Worm (Caenorhabditis elegans) whole organism, L2 larva: Measurements from ENCODE around the gene F41B4.2.

ENCODE experiments used
- lin-13 ChIP-seq: fragments of 150-350 bp; optimal IDR thresholded peaks from 2 replicates; lab custom pipeline; 2014; ENCODE audit warnings: missing biosample characterization, missing genetic modification reagents, missing genetic modification characterization
- nhr-25 ChIP-seq: fragments of 150-350 bp; sonication (generic microtip); optimal IDR thresholded peaks from 3 replicates; lab custom pipeline; 2014; ENCODE audit warnings: missing biosample characterization, missing genetic modification characterization
- nhr-77 ChIP-seq: fragments of 150-350 bp; optimal IDR thresholded peaks from 2 replicates; lab custom pipeline; 2014; ENCODE audit warnings: missing biosample characterization, missing genetic modification characterization
- skn-1 ChIP-seq: sonication (generic microtip); optimal IDR thresholded peaks from 2 replicates; lab custom pipeline; 2017; ENCODE audit warnings: missing biosample characterization, missing genetic modification characterization
- unc-39 ChIP-seq: fragments of 150-350 bp; optimal IDR thresholded peaks from 2 replicates; lab custom pipeline; 2014; ENCODE audit warnings: missing biosample characterization, missing genetic modification characterization
- zag-1 ChIP-seq: fragments of 150-350 bp; optimal IDR thresholded peaks from 2 replicates; lab custom pipeline; 2014; ENCODE audit warnings: missing biosample characterization, missing genetic modification characterization

DNA sequence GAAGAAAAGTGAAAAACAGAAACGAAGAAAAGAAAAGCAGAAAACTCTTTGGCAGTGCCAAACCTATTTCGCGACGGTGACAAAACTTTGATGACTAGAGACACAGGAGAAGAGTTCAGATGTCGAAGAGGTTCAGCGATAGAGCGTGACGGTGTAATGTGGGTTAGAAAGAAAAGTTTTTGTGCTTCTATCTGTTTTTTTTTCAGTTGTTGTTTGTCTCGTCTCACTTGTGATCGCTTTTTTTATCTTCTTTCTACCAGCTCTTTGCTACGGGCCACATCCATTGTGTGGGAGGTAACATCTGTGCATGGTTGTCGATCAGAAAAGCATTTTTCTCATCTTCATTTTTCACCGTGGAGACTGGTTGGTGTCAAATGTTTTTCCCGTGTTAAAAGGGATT, 9.2 kb downstream of the F41B4.2 start, which contains the start of gene F41B4.1:
- TF ChIP-seq skn-1 (tag; lab: Kevin White, UChicago) (no peak), nhr-25 (tag; lab: Kevin White, UChicago) (no peak), unc-39 (tag; lab: Kevin White, UChicago) (no peak), lin-13 (GFP tag; lab: Kevin White, UChicago) (no peak), nhr-77 (no peak), zag-1 (tag; lab: Kevin White, UChicago) (no peak)
